Fruit fly (Drosophila melanogaster): Measurements from ENCODE around the gene U4-U6-60K.
A peak's percentile ranks its signal among the peaks of the same experiment; 100 is the strongest.

U4-U6-60K gene

DNA sequence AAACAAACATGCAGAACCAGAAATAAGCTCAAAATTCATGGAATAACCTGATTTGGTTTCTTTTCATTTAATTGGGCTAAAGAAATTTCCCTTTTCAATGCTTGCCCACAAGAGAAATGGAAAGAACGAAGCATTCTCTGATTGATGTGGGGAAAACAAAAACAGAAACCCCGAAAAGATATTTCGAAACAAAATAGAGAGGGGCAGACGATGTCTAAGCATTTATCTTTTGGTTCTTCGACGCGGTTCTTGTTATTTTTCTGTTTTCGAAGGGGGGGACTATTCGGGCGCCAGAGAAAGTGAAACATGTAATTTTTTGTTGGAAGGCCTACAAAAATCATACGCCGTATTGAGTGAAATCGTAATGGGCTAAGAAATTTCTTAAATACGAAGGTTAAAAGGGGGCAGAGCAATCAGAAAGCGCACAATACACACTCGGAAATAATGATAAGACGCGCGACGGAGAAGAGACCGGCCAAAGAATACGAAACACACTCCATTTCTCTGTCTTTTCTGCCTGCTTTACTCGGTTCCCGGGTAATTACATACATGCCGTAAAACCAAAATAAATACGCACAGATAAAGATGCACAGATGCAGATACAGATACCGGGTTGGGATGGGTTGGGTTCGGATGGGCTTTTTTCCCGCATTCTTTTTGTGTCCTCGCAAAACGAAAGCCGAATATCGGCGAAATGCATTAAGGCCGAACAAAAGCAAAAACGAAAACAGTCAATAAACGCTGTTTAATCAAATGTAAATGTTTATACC lies 24.9 kb downstream of the U4-U6-60K start (continued):
- TF ChIP-seq ems (GFP tag; optimal IDR thresholded peaks at IDR 0.05) (no peak), CG4328 (GFP tag; optimal IDR thresholded peaks at IDR 0.05) (no peak), CG3726 (GFP tag; IDR thresholded peaks at IDR 0.05) (no peak), CG17359 (tag; optimal IDR thresholded peaks at IDR 0.05) (no peak), CG14860 (GFP tag; IDR thresholded peaks at IDR 0.05; ENCODE audit: partially characterized antibody) (no peak), CG10321 (GFP tag; IDR thresholded peaks at IDR 0.05) (no peak), CG11398 (GFP tag; optimal IDR thresholded peaks at IDR 0.05) (no peak), hkb (optimal IDR thresholded peaks at IDR 0.05) (peak; percentile 2), hkb (GFP tag; IDR thresholded peaks at IDR 0.05) (no peak), CG33557 (GFP tag; optimal IDR thresholded peaks at IDR 0.05) (no peak), Usf (GFP tag; optimal IDR thresholded peaks at IDR 0.05) (no peak), Drgx (GFP tag; IDR thresholded peaks at IDR 0.05) (no peak), CG4424 (GFP tag; optimal IDR thresholded peaks at IDR 0.05) (no peak), dati (GFP tag; IDR thresholded peaks at IDR 0.05) (no peak), schlank (tag; optimal IDR thresholded peaks at IDR 0.05) (no peak), gfzf (GFP tag; optimal IDR thresholded peaks at IDR 0.05) (no peak), mirr (GFP tag; optimal IDR thresholded peaks at IDR 0.05) (no peak), CG3995 (GFP tag; optimal IDR thresholded peaks at IDR 0.05) (no peak), knrl (GFP tag; IDR thresholded peaks at IDR 0.05; ENCODE audit: partially characterized antibody) (no peak), Ada2b (GFP tag; IDR thresholded peaks at IDR 0.05) (no peak), ara (GFP tag; IDR thresholded peaks at IDR 0.05) (peak; percentile 10; the same call in 1 of the 2 replicates), tgo (GFP tag; IDR thresholded peaks at IDR 0.05) (no peak), Atf3 (GFP tag; optimal IDR thresholded peaks at IDR 0.05) (no peak), CG10431 (GFP tag; optimal IDR thresholded peaks at IDR 0.05) (no peak), CG8924 (tag; optimal IDR thresholded peaks at IDR 0.05) (no peak), CG6654 (GFP tag; optimal IDR thresholded peaks at IDR 0.05) (no peak), CG16779 (GFP tag; IDR thresholded peaks at IDR 0.05) (no peak), ase (GFP tag; IDR thresholded peaks at IDR 0.05) (no peak), CG10366 (GFP tag; IDR thresholded peaks at IDR 0.05) (no peak), jumu (GFP tag; optimal IDR thresholded peaks at IDR 0.05) (no peak), wor (GFP tag; IDR thresholded peaks at IDR 0.05) (no peak), tna (GFP tag; IDR thresholded peaks at IDR 0.05; ENCODE audit: partially characterized antibody) (no peak), nom (GFP tag; optimal IDR thresholded peaks at IDR 0.05) (peak; percentile 1), CG5245 (GFP tag; optimal IDR thresholded peaks at IDR 0.05) (no peak), CG32767 (GFP tag; IDR thresholded peaks at IDR 0.05) (no peak), gem (tag; optimal IDR thresholded peaks at IDR 0.05) (no peak), CG2202 (tag; optimal IDR thresholded peaks at IDR 0.05) (no peak), H15 (GFP tag; IDR thresholded peaks at IDR 0.05) (no peak), ATbp (GFP tag; optimal IDR thresholded peaks at IDR 0.05) (peak; percentile 30), lilli (GFP tag; optimal IDR thresholded peaks at IDR 0.05) (no peak), abd-A (tag; optimal IDR thresholded peaks at IDR 0.05) (no peak), CG10543 (GFP tag; optimal IDR thresholded peaks at IDR 0.05) (no peak), sna (GFP tag; IDR thresholded peaks at IDR 0.05; ENCODE audit: partially characterized antibody) (no peak), CG1603 (tag; optimal IDR thresholded peaks at IDR 0.05) (no peak), CG15011 (GFP tag; optimal IDR thresholded peaks at IDR 0.05) (no peak), Rfx (GFP tag; IDR thresholded peaks at IDR 0.05) (no peak), CG4707 (GFP tag; optimal IDR thresholded peaks at IDR 0.05) (no peak), CG10654 (GFP tag; optimal IDR thresholded peaks at IDR 0.05) (no peak), CG11247 (GFP tag; IDR thresholded peaks at IDR 0.05) (no peak), Xrp1 (GFP tag; IDR thresholded peaks at IDR 0.05) (peak; percentile 5; the same call in 1 of the 2 replicates), Poxn (GFP tag; IDR thresholded peaks at IDR 0.05) (no peak)
